Fruit fly (Drosophila melanogaster): Measurements from ENCODE around the gene side-II.
A peak's percentile ranks its signal among the peaks of the same experiment; 100 is the strongest.

DNA sequence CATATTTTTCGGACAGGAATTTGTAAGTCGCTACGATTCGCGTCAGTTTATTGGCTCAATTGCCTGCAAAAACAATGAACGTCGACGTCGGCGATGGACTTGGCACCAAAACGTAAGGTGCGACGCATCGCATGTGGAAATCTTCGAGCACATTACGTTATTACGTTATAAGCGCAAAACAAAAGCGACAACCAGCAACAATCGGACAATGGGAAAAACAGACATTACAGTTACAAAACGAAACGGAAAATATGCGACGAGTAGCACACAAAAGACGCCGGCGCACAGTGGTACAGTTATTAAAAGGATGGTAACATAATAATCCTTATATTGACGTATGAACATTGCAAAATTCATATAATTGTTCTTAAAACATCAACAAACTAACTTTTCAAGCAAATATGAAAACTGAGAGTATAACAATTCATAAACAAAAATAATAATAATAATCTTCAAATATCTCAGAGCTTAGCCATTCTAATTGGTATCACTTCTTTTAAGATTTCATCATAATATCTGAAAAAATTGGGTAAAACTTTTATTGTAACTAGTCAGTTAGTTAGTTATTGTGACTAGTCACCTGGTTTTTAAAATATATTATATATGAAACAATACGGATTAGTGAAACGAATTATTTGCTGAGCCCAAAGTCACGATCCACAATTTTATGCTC is 22.9 kb upstream of the side-II start:
- TF ChIP-seq OdsH (GFP tag; optimal IDR thresholded peaks at IDR 0.05), result peak; percentile 72
- TF ChIP-seq topi (GFP tag; optimal IDR thresholded peaks at IDR 0.05), result peak; percentile 21

Measured in whole organism, prepupa.